Worm (Caenorhabditis elegans) whole organism, young adult: Measurements from ENCODE around the gene R09A8.5.

Experiments
- bed-2 ChIP-seq: fragments of 200-800 bp; sonication (Bioruptor generic); IDR thresholded peaks from 2 replicates; pipeline ENCODE4 v1.3.6; 2022; ENCODE audit warnings: missing genetic modification reagents, missing genetic modification characterization, missing compliant biosample characterization
- ceh-58 ChIP-seq: fragments of 200-800 bp; sonication (Bioruptor generic); IDR thresholded peaks from 2 replicates; pipeline ENCODE4 v1.3.6; 2022; ENCODE audit warnings: missing genetic modification characterization, missing compliant biosample characterization
- hsf-1 ChIP-seq: fragments of 200-800 bp; sonication (Bioruptor generic); IDR thresholded peaks from 2 replicates; pipeline ENCODE4 v1.3.6; 2022; ENCODE audit warnings: missing genetic modification reagents, missing genetic modification characterization, missing compliant biosample characterization
- lsl-1 ChIP-seq: fragments of 200-800 bp; sonication (Bioruptor generic); optimal IDR thresholded peaks from 2 replicates; lab custom pipeline; 2018; ENCODE audit warnings: mild to moderate bottlenecking, missing genetic modification characterization, moderate library complexity, missing compliant biosample characterization
- nhr-179 ChIP-seq: sonication (generic microtip); optimal IDR thresholded peaks from 2 replicates; lab custom pipeline; 2016; ENCODE audit warnings: mild to moderate bottlenecking, missing genetic modification characterization, missing compliant biosample characterization
- snpc-4 ChIP-seq, 5 experiments: fragments of 150-350 bp in 1 of 5; sonication (generic microtip) in 4 of 5; optimal IDR thresholded peaks; 2 replicates each; lab custom pipeline; 2014 to 2018; ENCODE audit warnings: missing genetic modification characterization in 5 of 5, missing biosample characterization in 3 of 5, antibody characterized with exemption in 2 of 5, mild to moderate bottlenecking in 2 of 5, missing compliant biosample characterization in 2 of 5, missing genotype in 2 of 5, moderate library complexity in 2 of 5, missing genetic modification reagents in 1 of 5

ce11 chrX:12603322-12603984 is 36.9 kb downstream of the R09A8.5 start, which contains the start of the genes T24D5.6 and R09A8.9:
- TF ChIP-seq snpc-4 (GFP tag; optimal IDR thresholded peaks at IDR 0.05; lab: Kevin White, UChicago) (no peak), snpc-4 (tag; optimal IDR thresholded peaks at IDR 0.05; lab: Kevin White, UChicago) (no peak), nhr-179 (tag; lab: Kevin White, UChicago) (no peak), bed-2 (no peak), ceh-58 (GFP tag; lab: Robert Waterston, UW) (no peak), lsl-1 (GFP tag; lab: Kevin White, UChicago) (no peak), hsf-1 (GFP tag; lab: Robert Waterston, UW) (no peak)
